Fruit fly (Drosophila melanogaster) whole organism, embryonic: ENCODE results near the gene mus302.

Experiments
- ATbp ChIP-seq: fragments of 200-800 bp; sonication (Bioruptor generic); optimal IDR thresholded peaks from 2 replicates; lab custom pipeline; 2017; ENCODE audit warnings: missing biosample characterization, mild to moderate bottlenecking, missing genetic modification characterization, missing genetic modification reagents
- Atf3 ChIP-seq: fragments of 200-800 bp; sonication (Bioruptor generic); optimal IDR thresholded peaks from 3 replicates; lab custom pipeline; 2016; ENCODE audit warnings: missing biosample characterization, missing genetic modification characterization
- B-H1 ChIP-seq: fragments of 200-800 bp; sonication (Bioruptor generic); IDR thresholded peaks from 3 replicates; pipeline ENCODE4 v1.3.6; 2022; ENCODE audit warnings: missing biosample characterization, missing genetic modification characterization
- CG10274 ChIP-seq: fragments of 200-800 bp; sonication (Bioruptor generic); optimal IDR thresholded peaks from 3 replicates; lab custom pipeline; 2017; ENCODE audit warnings: missing biosample characterization, mild to moderate bottlenecking, missing genetic modification characterization
- CG10366 ChIP-seq: fragments of 200-800 bp; sonication (Bioruptor generic); IDR thresholded peaks from 2 replicates; pipeline ENCODE4 v1.3.6; 2022; ENCODE audit warnings: missing biosample characterization, missing genetic modification characterization
- CG11398 ChIP-seq: fragments of 200-800 bp; sonication (Bioruptor generic); optimal IDR thresholded peaks from 2 replicates; lab custom pipeline; 2016; ENCODE audit warnings: missing biosample characterization, missing genetic modification characterization
- CG15011 ChIP-seq: fragments of 200-800 bp; sonication (Bioruptor generic); optimal IDR thresholded peaks from 3 replicates; lab custom pipeline; 2018; ENCODE audit warnings: missing biosample characterization, mild to moderate bottlenecking, missing genetic modification characterization
- CG1832 ChIP-seq: fragments of 200-800 bp; sonication (Bioruptor generic); optimal IDR thresholded peaks from 2 replicates; lab custom pipeline; 2017; ENCODE audit warnings: missing biosample characterization, mild to moderate bottlenecking, missing genetic modification characterization, inconsistent platforms
- CG31365 ChIP-seq: fragments of 200-800 bp; sonication (Bioruptor generic); optimal IDR thresholded peaks from 2 replicates; lab custom pipeline; 2018; ENCODE audit warnings: missing biosample characterization, mild to moderate bottlenecking, missing genetic modification characterization
- CG42726 ChIP-seq: fragments of 200-800 bp; sonication (Bioruptor generic); IDR thresholded peaks from 2 replicates; pipeline ENCODE4 v1.3.6; 2022; ENCODE audit warnings: missing biosample characterization, missing genetic modification characterization; ENCODE audit not compliant: partially characterized antibody
- CG4328 ChIP-seq: fragments of 200-800 bp; sonication (Bioruptor generic); optimal IDR thresholded peaks from 3 replicates; lab custom pipeline; 2017; ENCODE audit warnings: missing biosample characterization, missing genetic modification reagents, missing genetic modification characterization
- CG4707 ChIP-seq: fragments of 200-800 bp; sonication (Bioruptor generic); optimal IDR thresholded peaks from 2 replicates; lab custom pipeline; 2018; ENCODE audit warnings: missing biosample characterization, mild to moderate bottlenecking, missing genetic modification characterization, moderate library complexity
- CG5180 ChIP-seq: fragments of 200-800 bp; sonication (Bioruptor generic); optimal IDR thresholded peaks from 3 replicates; lab custom pipeline; 2017; ENCODE audit warnings: missing biosample characterization, missing genetic modification characterization, mild to moderate bottlenecking, moderate library complexity, missing genetic modification reagents
- CG6854 ChIP-seq: fragments of 200-800 bp; sonication (Bioruptor generic); optimal IDR thresholded peaks from 3 replicates; lab custom pipeline; 2017; ENCODE audit warnings: missing biosample characterization, mild to moderate bottlenecking, missing genetic modification characterization
- CG7372 ChIP-seq: fragments of 200-800 bp; sonication (Bioruptor generic); IDR thresholded peaks from 2 replicates; pipeline ENCODE4 v1.3.6; 2022; ENCODE audit warnings: missing biosample characterization, missing genetic modification characterization
- CG7745 ChIP-seq: fragments of 200-800 bp; sonication (Bioruptor generic); optimal IDR thresholded peaks from 2 replicates; lab custom pipeline; 2018; ENCODE audit warnings: missing biosample characterization, mild to moderate bottlenecking, missing genetic modification characterization, moderate library complexity
- CG9727 ChIP-seq: fragments of 200-800 bp; sonication (Bioruptor generic); optimal IDR thresholded peaks from 3 replicates; lab custom pipeline; 2017; ENCODE audit warnings: missing biosample characterization, mild to moderate bottlenecking, missing genetic modification characterization
- CG9876 ChIP-seq: fragments of 200-800 bp; sonication (Bioruptor generic); optimal IDR thresholded peaks from 2 replicates; lab custom pipeline; 2016; ENCODE audit warnings: missing biosample characterization, missing genetic modification characterization
- Chrac-16 ChIP-seq: fragments of 200-800 bp; sonication (Bioruptor generic); optimal IDR thresholded peaks from 3 replicates; lab custom pipeline; 2016; ENCODE audit warnings: missing biosample characterization, missing genetic modification characterization
- Doc2 ChIP-seq: fragments of 200-800 bp; sonication (Bioruptor generic); IDR thresholded peaks from 2 replicates; pipeline ENCODE4 v1.3.6; 2022; ENCODE audit warnings: missing biosample characterization, missing genetic modification characterization
- Doc3 ChIP-seq: fragments of 200-800 bp; sonication (Bioruptor generic); IDR thresholded peaks from 3 replicates; pipeline ENCODE4 v1.3.6; 2022; ENCODE audit warnings: missing biosample characterization, missing genetic modification characterization; ENCODE audit not compliant: partially characterized antibody
- Dref ChIP-seq: fragments of 200-800 bp; sonication (Bioruptor generic); IDR thresholded peaks from 2 replicates; pipeline ENCODE4 v1.3.6; 2022; ENCODE audit warnings: missing biosample characterization, missing genetic modification characterization
- Drgx ChIP-seq: fragments of 200-800 bp; sonication (Bioruptor generic); IDR thresholded peaks from 2 replicates; pipeline ENCODE4 v1.3.6; 2022; ENCODE audit warnings: missing biosample characterization, missing genetic modification characterization
- Eip74EF ChIP-seq, 2 experiments: fragments of 200-800 bp in 1 of 2; fragments of >200 bp in 1 of 2; sonication (Bioruptor generic) in 1 of 2; optimal IDR thresholded peaks; 2 replicates each; lab custom pipeline; 2017 to 2019; ENCODE audit warnings: missing biosample characterization in 2 of 2, missing genetic modification characterization in 2 of 2, mild to moderate bottlenecking in 1 of 2, moderate library complexity in 1 of 2
- Elba2 ChIP-seq: fragments of 200-800 bp; sonication (Bioruptor generic); optimal IDR thresholded peaks from 3 replicates; lab custom pipeline; 2016; ENCODE audit warnings: missing biosample characterization, missing genetic modification characterization
- Lhr ChIP-seq: fragments of 200-800 bp; sonication (Bioruptor generic); optimal IDR thresholded peaks from 3 replicates; lab custom pipeline; 2017; ENCODE audit warnings: mild to moderate bottlenecking, missing biosample characterization, missing genetic modification reagents, missing genetic modification characterization
- Med ChIP-seq: fragments of 200-800 bp; sonication (Bioruptor generic); peaks from one replicate; lab custom pipeline; 2016; ENCODE audit warnings: missing biosample characterization, missing genetic modification characterization, mild to moderate bottlenecking, inconsistent platforms, moderate library complexity
- NK7.1 ChIP-seq: fragments of 200-800 bp; sonication (Bioruptor generic); optimal IDR thresholded peaks from 3 replicates; lab custom pipeline; 2016; ENCODE audit warnings: missing biosample characterization, missing genetic modification characterization
- Nf-YB ChIP-seq: fragments of 200-800 bp; sonication (Bioruptor generic); optimal IDR thresholded peaks from 3 replicates; lab custom pipeline; 2019; ENCODE audit warnings: missing biosample characterization, mild to moderate bottlenecking, missing genetic modification characterization, moderate library complexity
- Sox102F ChIP-seq: fragments of 200-800 bp; sonication (Bioruptor generic); optimal IDR thresholded peaks from 2 replicates; lab custom pipeline; 2018; ENCODE audit warnings: missing biosample characterization, mild to moderate bottlenecking, missing genetic modification characterization, moderate library complexity
- ase ChIP-seq: fragments of 200-800 bp; sonication (Bioruptor generic); IDR thresholded peaks from 3 replicates; pipeline ENCODE4 v1.3.6; 2022; ENCODE audit warnings: missing biosample characterization, missing genetic modification characterization
- bsh ChIP-seq, 2 experiments: fragments of 200-800 bp; sonication (Bioruptor generic); optimal IDR thresholded peaks; 2 replicates each; lab custom pipeline; 2017 to 2018; ENCODE audit warnings: mild to moderate bottlenecking in 2 of 2, missing biosample characterization in 2 of 2, missing genetic modification characterization in 2 of 2, moderate library complexity in 1 of 2
- cg ChIP-seq: fragments of 200-800 bp; sonication (Bioruptor generic); optimal IDR thresholded peaks from 3 replicates; lab custom pipeline; 2019; ENCODE audit warnings: missing biosample characterization, mild to moderate bottlenecking, missing genetic modification characterization, moderate library complexity
- dysf ChIP-seq: fragments of 200-800 bp; sonication (Bioruptor generic); IDR thresholded peaks from 3 replicates; pipeline ENCODE4 v1.3.6; 2022; ENCODE audit warnings: missing biosample characterization, missing genetic modification characterization
- emc ChIP-seq: fragments of 200-800 bp; sonication (Bioruptor generic); optimal IDR thresholded peaks from 2 replicates; lab custom pipeline; 2016; ENCODE audit warnings: missing biosample characterization, missing genetic modification characterization
- ind ChIP-seq: fragments of 200-800 bp; sonication (Bioruptor generic); optimal IDR thresholded peaks from 3 replicates; lab custom pipeline; 2016; ENCODE audit warnings: missing biosample characterization, missing genetic modification characterization
- insv ChIP-seq, 2 experiments: fragments of 200-800 bp; sonication (Bioruptor generic); optimal IDR thresholded peaks; 3 replicates each; lab custom pipeline; 2016 to 2018; ENCODE audit warnings: missing biosample characterization in 2 of 2, missing genetic modification characterization in 2 of 2
- org-1 ChIP-seq: fragments of 200-800 bp; sonication (Bioruptor generic); optimal IDR thresholded peaks from 2 replicates; lab custom pipeline; 2017; ENCODE audit warnings: missing biosample characterization, missing genetic modification characterization
- otp ChIP-seq: fragments of 200-800 bp; sonication (Bioruptor generic); IDR thresholded peaks from 3 replicates; pipeline ENCODE4, ENCODE4 v1.3.6; 2022; ENCODE audit warnings: missing biosample characterization, missing genetic modification characterization
- prd ChIP-seq, 3 experiments: fragments of >200 bp in 2 of 3; fragments of 200-800 bp in 1 of 3; sonication (Bioruptor generic) in 1 of 3; optimal IDR thresholded peaks in 2 of 3; IDR thresholded peaks in 1 of 3; 2 replicates in 2 of 3; 3 replicates in 1 of 3; pipeline versions ENCODE4 v1.3.6 to Lab custom; 2017 to 2022; ENCODE audit warnings: missing biosample characterization in 1 of 3, missing genetic modification characterization in 1 of 3
- schlank ChIP-seq: fragments of 200-800 bp; sonication (Bioruptor generic); optimal IDR thresholded peaks from 2 replicates; lab custom pipeline; 2018; ENCODE audit warnings: missing biosample characterization, mild to moderate bottlenecking, missing genetic modification characterization
- sens-2 ChIP-seq: fragments of 200-800 bp; sonication (Bioruptor generic); IDR thresholded peaks from 2 replicates; pipeline ENCODE4 v1.3.6; 2022; ENCODE audit warnings: missing biosample characterization, missing genetic modification characterization
- stwl ChIP-seq: fragments of 200-800 bp; sonication (Bioruptor generic); optimal IDR thresholded peaks from 3 replicates; lab custom pipeline; 2018; ENCODE audit warnings: missing biosample characterization, mild to moderate bottlenecking, missing genetic modification characterization, moderate library complexity
- vvl ChIP-seq: fragments of 200-800 bp; sonication (Bioruptor generic); IDR thresholded peaks from 2 replicates; pipeline ENCODE4 v1.3.6; 2022; ENCODE audit warnings: missing biosample characterization, missing genetic modification characterization
- wdn ChIP-seq: fragments of 200-800 bp; sonication (Bioruptor generic); IDR thresholded peaks from 2 replicates; pipeline ENCODE4 v1.3.6; 2022; ENCODE audit warnings: missing biosample characterization, missing genetic modification characterization
- z ChIP-seq: fragments of 200-800 bp; sonication (Bioruptor generic); IDR thresholded peaks from 3 replicates; pipeline ENCODE4 v1.3.6; 2022; ENCODE audit warnings: missing biosample characterization, missing genetic modification characterization

Gene mus302

DNA sequence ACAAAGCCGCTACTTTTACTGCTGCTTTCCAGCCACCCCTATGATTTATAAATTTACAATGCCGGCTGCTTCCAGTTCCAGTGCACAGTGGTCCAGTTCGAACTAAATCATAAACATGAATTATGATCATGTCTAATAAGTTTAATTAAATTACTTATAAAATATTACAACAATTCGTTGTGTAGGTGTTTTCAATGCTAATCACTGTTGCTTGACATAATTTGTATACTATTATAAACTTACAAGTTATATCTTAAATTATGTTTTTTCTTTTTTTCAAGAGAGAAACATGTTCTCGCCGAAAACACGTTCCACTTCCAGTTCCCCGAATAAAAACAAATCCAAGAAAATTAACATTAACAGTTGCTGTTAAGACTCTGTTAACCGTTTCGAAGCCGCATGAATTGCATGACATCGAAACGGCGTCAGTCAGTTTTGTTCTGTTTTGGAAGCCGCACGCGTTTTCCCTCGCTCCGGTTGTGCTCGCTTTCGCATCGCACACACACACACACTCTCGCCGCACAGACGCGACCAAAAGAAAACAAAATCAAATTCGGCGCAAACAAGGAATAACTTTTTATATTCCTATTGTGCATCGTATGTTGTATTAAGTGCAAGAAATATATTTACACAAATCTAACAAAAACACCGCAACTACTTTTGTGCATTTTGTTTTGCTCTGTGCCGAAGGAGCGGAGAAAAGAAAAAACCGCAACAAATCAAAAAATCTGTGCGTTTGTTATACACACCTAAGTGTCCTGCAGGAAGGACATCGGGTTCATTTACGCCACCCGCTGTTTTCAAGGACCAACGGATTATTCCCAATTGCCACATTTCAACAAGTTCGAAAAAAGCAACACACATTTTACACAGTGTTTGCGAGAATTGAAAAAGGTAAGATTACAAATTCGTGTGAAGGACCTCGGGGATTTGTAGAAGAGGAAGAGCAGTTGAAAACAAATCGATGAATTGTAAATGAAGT is 13.6 kb downstream of the mus302 start, which contains the start of gene Nrt (continued):
- TF ChIP-seq dysf (GFP tag; lab: Robert Waterston, UW) = 0 out of 3 replicates have a peak, but pooled peaks have one; percentile 43
- TF ChIP-seq wdn (GFP tag; lab: Robert Waterston, UW) = no peak
- peak in 1 of 2 experiments; percentile 55 for TF ChIP-seq Eip74EF (GFP tag; optimal IDR thresholded peaks at IDR 0.05; lab: Kevin White, UChicago)
- no peak for TF ChIP-seq CG7745 (tag; lab: Kevin White, UChicago)
- peak; percentile 58 for TF ChIP-seq CG15011
- TF ChIP-seq Lhr (GFP tag; lab: Kevin White, UChicago) = no peak
- TF ChIP-seq stwl (tag; lab: Kevin White, UChicago) = peak; percentile 4
- TF ChIP-seq B-H1 = no peak
- peak; percentile 58; the same call in 1 of the 2 replicates for TF ChIP-seq CG42726 (GFP tag; lab: Robert Waterston, UW)
- TF ChIP-seq otp (GFP tag; lab: Robert Waterston, UW) = no peak
- peak; percentile 39 for TF ChIP-seq CG5180 (GFP tag; lab: Kevin White, UChicago)
- TF ChIP-seq vvl = peak; percentile 79
- 0 out of 2 replicates have a peak, but pooled peaks have one; percentile 20 for TF ChIP-seq sens-2 (GFP tag; lab: Robert Waterston, UW)
- peak; percentile 22; the same call in 1 of the 3 replicates for TF ChIP-seq ase (GFP tag; lab: Robert Waterston, UW)
- no peak for TF ChIP-seq emc
- no peak for TF ChIP-seq schlank (tag; lab: Kevin White, UChicago)
- TF ChIP-seq Doc2 (GFP tag; lab: Robert Waterston, UW) = no peak
- peak; percentile 66 for TF ChIP-seq CG9727
- peak; percentile 54 for TF ChIP-seq CG10366 (GFP tag; lab: Robert Waterston, UW)
- TF ChIP-seq CG1832 (GFP tag; lab: Kevin White, UChicago) = no peak
- TF ChIP-seq Dref (GFP tag; lab: Robert Waterston, UW) = no peak
- TF ChIP-seq Nf-YB (GFP tag; lab: Kevin White, UChicago) = peak; percentile 19
- no peak for TF ChIP-seq CG6854 (GFP tag; lab: Kevin White, UChicago)
- TF ChIP-seq CG9876 = no peak
- peak in 1 of 2 experiments; percentile 61 for TF ChIP-seq insv (GFP tag; optimal IDR thresholded peaks at IDR 0.05; lab: Kevin White, UChicago)
- peak; percentile 95 for TF ChIP-seq CG4707 (GFP tag; lab: Kevin White, UChicago)
- peak; percentile 61 for TF ChIP-seq Sox102F (GFP tag; lab: Kevin White, UChicago)
- peak; percentile 78 for TF ChIP-seq cg (GFP tag; lab: Kevin White, UChicago)
- peak; percentile 65 for TF ChIP-seq ATbp (GFP tag; lab: Kevin White, UChicago)
- peak; percentile 42 for TF ChIP-seq org-1
- TF ChIP-seq Chrac-16 (GFP tag; lab: Kevin White, UChicago) = peak; percentile 34
- TF ChIP-seq ind = peak; percentile 42
- no peak for TF ChIP-seq CG11398 (GFP tag; lab: Kevin White, UChicago)
- TF ChIP-seq NK7.1 (GFP tag; lab: Kevin White, UChicago) = peak; percentile 7
- peak; percentile 93 for TF ChIP-seq Med (GFP tag; lab: Kevin White, UChicago)

DNA sequence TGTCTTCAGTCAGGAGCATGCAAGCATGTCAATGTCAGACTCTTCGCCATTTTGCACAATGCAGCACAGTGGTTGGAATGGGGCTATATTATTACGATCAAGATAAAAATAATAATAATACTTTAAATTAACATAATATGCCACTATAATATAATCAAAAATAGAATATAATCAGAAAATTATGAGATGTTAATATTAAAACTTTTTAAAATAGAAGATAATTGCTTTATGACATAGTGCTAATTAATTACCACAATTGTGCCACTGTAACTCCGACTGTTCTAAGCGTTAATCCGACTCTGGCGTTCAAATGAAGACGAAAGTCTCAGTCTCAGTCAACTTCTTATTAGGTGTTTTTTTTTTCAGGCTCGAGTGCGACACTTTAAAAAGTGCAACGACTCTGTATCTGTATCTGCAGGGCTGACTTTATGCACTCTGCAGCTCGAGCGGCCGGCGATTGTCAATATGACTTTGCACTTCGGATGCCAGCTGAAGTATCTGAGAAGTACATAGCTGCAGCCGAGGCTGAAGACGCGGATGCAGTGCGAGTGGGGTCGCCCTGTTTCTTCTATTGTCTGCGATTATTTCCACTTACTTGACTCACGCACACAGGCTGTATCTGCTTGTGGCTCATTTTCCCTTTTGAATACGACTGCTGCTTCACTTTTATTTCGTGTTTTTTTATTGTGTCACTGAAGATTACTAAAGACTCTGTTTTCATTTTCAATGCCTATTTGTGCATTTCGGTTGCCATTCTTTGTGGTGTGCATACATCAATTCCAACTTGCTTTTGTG is 17.1 kb downstream of the mus302 start:
- TF ChIP-seq CG10274 (no peak), CG31365 (no peak), z (GFP tag; lab: Robert Waterston, UW) (no peak), Doc3 (GFP tag; lab: Robert Waterston, UW) (no peak), CG4328 (GFP tag; lab: Kevin White, UChicago) (no peak), Drgx (peak; percentile 30; the same call in 1 of the 2 replicates), Atf3 (no peak), Elba2 (GFP tag; lab: Kevin White, UChicago) (peak; percentile 21), CG7372 (GFP tag; lab: Robert Waterston, UW) (no peak), prd (optimal IDR thresholded peaks at IDR 0.05; lab: Kevin White, UChicago) (no peak), prd (GFP tag; IDR thresholded peaks at IDR 0.05; lab: Robert Waterston, UW) (0 out of 3 replicates have a peak, but pooled peaks have one; percentile 9), bsh (GFP tag; optimal IDR thresholded peaks at IDR 0.05; lab: Kevin White, UChicago) (peak; percentile 9 to 64)
